Worm (Caenorhabditis elegans): ENCODE measurements around the gene ctsa-3.1.

DNA sequence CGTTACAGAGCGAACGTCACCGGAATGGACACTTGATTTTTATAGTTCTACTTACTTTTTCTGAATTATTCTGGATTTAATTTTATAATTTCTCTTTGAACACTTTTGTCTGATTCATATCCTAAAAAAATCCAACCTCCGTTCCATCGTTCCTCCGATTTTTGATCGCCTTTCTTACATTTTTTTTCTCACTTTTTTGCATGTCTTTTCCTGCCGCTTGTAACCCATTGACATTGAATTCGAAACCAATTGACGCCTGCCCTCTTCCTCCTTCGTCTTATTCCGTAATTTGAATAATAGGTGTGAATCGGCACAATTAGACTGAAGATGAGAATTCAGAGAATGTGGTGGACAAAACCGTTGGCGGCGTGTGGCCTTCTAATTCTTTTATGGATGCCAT, 12.9 kb downstream of the ctsa-3.1 start, which contains the start of gene skpo-3:
- no peak for TF ChIP-seq flt-1 (GFP tag; IDR thresholded peaks at IDR 0.05)
- no peak for TF ChIP-seq ref-1 (GFP tag; conservative IDR thresholded peaks at IDR 0.05)
- TF ChIP-seq tab-1 (GFP tag; IDR thresholded peaks at IDR 0.05): no peak
- no peak for TF ChIP-seq cog-1 (tag; optimal IDR thresholded peaks at IDR 0.05)
- TF ChIP-seq ztf-23 (GFP tag; IDR thresholded peaks at IDR 0.05): no peak
- no peak for TF ChIP-seq med-1 (GFP tag; optimal IDR thresholded peaks at IDR 0.05; ENCODE audit: insufficient read depth)
- no peak for TF ChIP-seq T22C8.4 (GFP tag; IDR thresholded peaks at IDR 0.05)
- TF ChIP-seq klf-2 (GFP tag; conservative IDR thresholded peaks at IDR 0.05): no peak
